Worm (Caenorhabditis elegans) whole organism, L3 larva: ENCODE results near the gene mlt-11.

Experiments
- R02D3.7 ChIP-seq: fragments of 150-350 bp; optimal IDR thresholded peaks from 2 replicates; lab custom pipeline; 2014; ENCODE audit warnings: missing biosample characterization, missing genetic modification characterization
- aly-2 ChIP-seq: fragments of 150-350 bp; optimal IDR thresholded peaks from 2 replicates; lab custom pipeline; 2014; ENCODE audit warnings: missing biosample characterization, missing genetic modification characterization
- ama-1 ChIP-seq: fragments of 150-350 bp; optimal IDR thresholded peaks from 2 replicates; lab custom pipeline; 2018
- ceh-16 ChIP-seq: sonication (generic microtip); optimal IDR thresholded peaks from 2 replicates; lab custom pipeline; 2017; ENCODE audit warnings: missing biosample characterization, missing genetic modification characterization
- ceh-28 ChIP-seq: fragments of 150-350 bp; optimal IDR thresholded peaks from 2 replicates; lab custom pipeline; 2014; ENCODE audit warnings: missing biosample characterization, missing genetic modification reagents, missing genetic modification characterization
- ceh-82 ChIP-seq: fragments of 150-350 bp; optimal IDR thresholded peaks from 2 replicates; lab custom pipeline; 2014; ENCODE audit warnings: missing biosample characterization, missing genetic modification characterization
- ceh-9 ChIP-seq: sonication (generic microtip); optimal IDR thresholded peaks from 2 replicates; lab custom pipeline; 2018; ENCODE audit warnings: missing biosample characterization, missing genetic modification characterization
- daf-12 ChIP-seq: fragments of 150-350 bp; optimal IDR thresholded peaks from 2 replicates; lab custom pipeline; 2014; ENCODE audit warnings: missing biosample characterization, missing genetic modification reagents, missing genetic modification characterization
- egl-27 ChIP-seq: sonication (generic microtip); optimal IDR thresholded peaks from 4 replicates; lab custom pipeline; 2017; ENCODE audit warnings: missing biosample characterization, missing genetic modification reagents, missing genetic modification characterization
- egl-5 ChIP-seq: fragments of 150-350 bp; optimal IDR thresholded peaks from 2 replicates; lab custom pipeline; 2017; ENCODE audit warnings: missing biosample characterization, missing genetic modification reagents, missing genetic modification characterization, inconsistent platforms
- elt-3 ChIP-seq, 3 experiments: fragments of 150-350 bp in 1 of 3; sonication (generic microtip) in 2 of 3; optimal IDR thresholded peaks; 2 replicates in 2 of 3; 4 replicates in 1 of 3; lab custom pipeline; 2014 to 2017; ENCODE audit warnings: missing biosample characterization in 3 of 3, missing genetic modification characterization in 3 of 3
- fkh-10 ChIP-seq: sonication (generic microtip); optimal IDR thresholded peaks from 2 replicates; lab custom pipeline; 2017; ENCODE audit warnings: missing biosample characterization, missing genetic modification reagents, missing genetic modification characterization
- fos-1 ChIP-seq: fragments of 150-350 bp; optimal IDR thresholded peaks from 2 replicates; lab custom pipeline; 2014; ENCODE audit warnings: missing biosample characterization, missing genetic modification characterization
- lsy-12 ChIP-seq: sonication (generic microtip); optimal IDR thresholded peaks from 2 replicates; lab custom pipeline; 2016; ENCODE audit warnings: mild to moderate bottlenecking, missing genetic modification characterization, missing compliant biosample characterization
- mdl-1 ChIP-seq: fragments of 150-350 bp; optimal IDR thresholded peaks from 2 replicates; lab custom pipeline; 2014; ENCODE audit warnings: missing biosample characterization, missing genetic modification characterization
- mml-1 ChIP-seq: fragments of 150-350 bp; sonication (generic microtip); optimal IDR thresholded peaks from 3 replicates; lab custom pipeline; 2014; ENCODE audit warnings: missing biosample characterization, missing genetic modification characterization
- nfya-1 ChIP-seq: sonication (generic microtip); optimal IDR thresholded peaks from 2 replicates; lab custom pipeline; 2017; ENCODE audit warnings: missing genetic modification characterization, mild to moderate bottlenecking, missing compliant biosample characterization, antibody characterized with exemption, moderate library complexity; ENCODE audit not compliant: insufficient read depth
- nhr-11 ChIP-seq: fragments of 150-350 bp; optimal IDR thresholded peaks from 2 replicates; lab custom pipeline; 2014; ENCODE audit warnings: missing biosample characterization, missing genetic modification characterization
- nhr-12 ChIP-seq: fragments of 150-350 bp; optimal IDR thresholded peaks from 2 replicates; lab custom pipeline; 2014; ENCODE audit warnings: missing biosample characterization, missing genetic modification characterization
- nhr-23 ChIP-seq: fragments of 150-350 bp; optimal IDR thresholded peaks from 2 replicates; lab custom pipeline; 2014; ENCODE audit warnings: missing biosample characterization, missing genetic modification reagents, missing genetic modification characterization
- nhr-28 ChIP-seq: fragments of 150-350 bp; optimal IDR thresholded peaks from 2 replicates; lab custom pipeline; 2014; ENCODE audit warnings: missing biosample characterization, missing genetic modification characterization
- nhr-43 ChIP-seq: sonication (generic microtip); optimal IDR thresholded peaks from 2 replicates; lab custom pipeline; 2016; ENCODE audit warnings: mild to moderate bottlenecking, missing genetic modification characterization, missing compliant biosample characterization; ENCODE audit not compliant: poor library complexity, severe bottlenecking
- nhr-67 ChIP-seq: fragments of 150-350 bp; optimal IDR thresholded peaks from 2 replicates; lab custom pipeline; 2014; ENCODE audit warnings: missing biosample characterization, missing genetic modification characterization
- nhr-76 ChIP-seq: fragments of 150-350 bp; sonication (generic microtip); optimal IDR thresholded peaks from 5 replicates; lab custom pipeline; 2014; ENCODE audit warnings: missing biosample characterization, missing genetic modification characterization
- nhr-77 ChIP-seq: fragments of 150-350 bp; optimal IDR thresholded peaks from 2 replicates; lab custom pipeline; 2014; ENCODE audit warnings: missing biosample characterization, missing genetic modification characterization
- pha-4 ChIP-seq: fragments of 150-350 bp; optimal IDR thresholded peaks from 2 replicates; lab custom pipeline; 2014; ENCODE audit warnings: missing biosample characterization, missing genetic modification reagents, missing genetic modification characterization
- pqm-1 ChIP-seq: fragments of 150-350 bp; optimal IDR thresholded peaks from 2 replicates; lab custom pipeline; 2017; ENCODE audit warnings: missing biosample characterization, missing genetic modification characterization, inconsistent platforms
- skn-1 ChIP-seq: fragments of 150-350 bp; optimal IDR thresholded peaks from 2 replicates; lab custom pipeline; 2014; ENCODE audit warnings: missing biosample characterization, missing genetic modification characterization
- snpc-4 ChIP-seq: fragments of 150-350 bp; optimal IDR thresholded peaks from 2 replicates; lab custom pipeline; 2014; ENCODE audit warnings: missing biosample characterization, missing genetic modification characterization
- tbx-2 ChIP-seq: sonication (generic microtip); optimal IDR thresholded peaks from 2 replicates; lab custom pipeline; 2016; ENCODE audit warnings: mild to moderate bottlenecking, missing genetic modification characterization, missing compliant biosample characterization
- unc-62 ChIP-seq: fragments of 150-350 bp; sonication (generic microtip); optimal IDR thresholded peaks from 4 replicates; lab custom pipeline; 2014; ENCODE audit warnings: missing biosample characterization, missing genetic modification reagents, missing genetic modification characterization
- zag-1 ChIP-seq: fragments of 150-350 bp; optimal IDR thresholded peaks from 2 replicates; lab custom pipeline; 2014; ENCODE audit warnings: missing biosample characterization, missing genetic modification characterization
- ztf-11 ChIP-seq: fragments of 150-350 bp; optimal IDR thresholded peaks from 2 replicates; lab custom pipeline; 2014; ENCODE audit warnings: missing biosample characterization, missing genetic modification characterization

Gene mlt-11

DNA sequence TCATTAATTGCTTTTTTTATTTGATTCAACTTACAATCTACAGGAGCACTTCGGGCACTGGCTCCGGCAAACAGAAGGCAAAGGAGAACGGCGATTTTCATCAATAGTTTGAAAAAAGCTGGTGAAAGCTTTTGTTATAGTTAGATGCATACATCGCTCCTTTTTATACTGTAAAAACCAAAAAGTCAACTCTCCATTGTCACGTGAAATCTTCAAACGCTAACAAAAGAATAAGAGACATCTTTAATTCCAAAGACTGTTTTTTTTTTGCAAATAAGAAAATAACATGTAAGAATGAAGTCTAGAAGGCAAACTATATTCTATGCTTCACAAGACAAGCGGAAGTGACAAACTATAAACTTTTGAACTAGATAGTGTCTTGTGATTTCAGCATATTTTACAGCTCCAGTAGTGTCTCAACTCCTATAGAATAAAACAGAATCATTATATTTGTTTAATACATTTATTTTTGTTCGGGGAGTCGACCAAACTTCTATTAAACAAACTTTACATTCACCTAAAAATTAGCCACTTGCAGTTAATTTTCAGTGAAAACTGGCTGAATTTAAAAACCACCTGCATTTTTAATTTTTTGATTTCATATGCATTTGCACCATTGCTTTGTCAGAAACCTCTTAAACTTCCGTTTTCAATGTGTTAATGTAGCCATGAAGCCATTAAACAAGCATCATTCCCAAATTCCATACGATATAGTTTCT is 40.8 kb upstream of the mlt-11 start, which contains the start of the genes F46B3.9 and srz-18:
Gene F46B3.9 (minus strand): TSS at position 101 of the 719 bp plus-strand sequence.
Gene srz-18 (plus strand): TSS at position 669 of the 719 bp plus-strand sequence.
- no peak for TF ChIP-seq nhr-76 (tag; lab: Kevin White, UChicago)
- TF ChIP-seq, all 47 proteins: peak for 0

DNA sequence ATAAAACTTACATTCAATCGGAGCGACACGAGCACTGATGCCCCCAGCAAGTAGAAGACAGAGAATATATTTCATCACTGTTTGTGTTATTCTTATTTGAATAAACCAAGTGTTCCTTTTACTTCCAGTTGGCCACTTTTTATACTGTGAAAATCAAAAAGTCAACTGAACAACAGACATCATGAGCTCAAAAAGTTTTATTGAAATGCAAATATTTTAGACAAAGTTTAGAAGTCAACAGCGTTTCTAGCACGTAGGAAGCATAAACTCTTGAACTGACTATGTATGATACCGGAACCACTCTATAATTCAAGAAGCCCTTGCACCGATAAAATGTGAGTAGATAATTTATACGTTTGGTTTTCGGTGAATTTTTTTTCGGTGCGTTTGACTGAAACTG is 35.8 kb upstream of the mlt-11 start, which contains the start of gene F46B3.14:
Gene F46B3.14 (minus strand): TSS at position 101 of the 400 bp plus-strand sequence.
- TF ChIP-seq nhr-76 (tag; lab: Kevin White, UChicago) (no peak), ztf-11 (no peak), pha-4 (no peak), nhr-77 (tag; lab: Kevin White, UChicago) (no peak), fkh-10 (GFP tag; lab: Kevin White, UChicago) (no peak), snpc-4 (tag; lab: Kevin White, UChicago) (no peak), mdl-1 (no peak), R02D3.7 (tag; lab: Kevin White, UChicago) (no peak), nhr-12 (tag; lab: Kevin White, UChicago) (no peak), pqm-1 (no peak), mml-1 (tag; lab: Kevin White, UChicago) (no peak)

DNA sequence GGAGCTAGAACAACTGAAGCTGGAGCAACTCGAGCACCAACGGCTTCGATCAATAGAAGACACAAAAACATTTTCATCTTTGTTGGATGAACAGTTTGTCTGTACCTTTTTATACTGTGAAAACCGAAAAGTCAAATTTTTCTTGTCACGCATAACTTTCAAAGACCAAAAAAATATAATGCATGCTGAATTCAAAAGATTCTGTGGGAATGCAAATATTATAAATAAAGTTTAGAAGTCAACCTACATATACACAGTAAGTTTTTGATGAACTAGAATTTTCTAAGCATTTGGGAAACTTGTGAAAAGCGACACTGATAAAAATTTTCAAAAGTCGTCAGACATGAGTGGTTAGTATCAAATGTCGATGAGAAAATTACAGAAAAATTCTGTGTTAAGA is 33.4 kb upstream of the mlt-11 start, which contains the start of gene F46B3.15:
Gene F46B3.15 (minus strand): TSS at position 101 of the 400 bp plus-strand sequence.
- TF ChIP-seq fos-1, result no peak
- no peak for TF ChIP-seq R02D3.7 (tag; lab: Kevin White, UChicago)
- no peak for TF ChIP-seq pha-4
- TF ChIP-seq nhr-12 (tag; lab: Kevin White, UChicago), result no peak
- TF ChIP-seq nhr-11 (tag; lab: Kevin White, UChicago), result no peak
- no peak for TF ChIP-seq daf-12 (tag; lab: Kevin White, UChicago)
- no peak for TF ChIP-seq nhr-23 (tag; lab: Kevin White, UChicago)
- no peak for TF ChIP-seq ceh-9 (tag; lab: Kevin White, UChicago)
- TF ChIP-seq nfya-1 (tag; lab: Kevin White, UChicago), result no peak
- no peak for TF ChIP-seq ztf-11
- no peak for TF ChIP-seq egl-27 (tag; lab: Kevin White, UChicago)
- no peak for TF ChIP-seq ceh-28
- TF ChIP-seq elt-3 (tag; optimal IDR thresholded peaks at IDR 0.05; lab: Kevin White, UChicago), result no peak
- no peak for TF ChIP-seq nhr-67 (tag; lab: Kevin White, UChicago)

DNA sequence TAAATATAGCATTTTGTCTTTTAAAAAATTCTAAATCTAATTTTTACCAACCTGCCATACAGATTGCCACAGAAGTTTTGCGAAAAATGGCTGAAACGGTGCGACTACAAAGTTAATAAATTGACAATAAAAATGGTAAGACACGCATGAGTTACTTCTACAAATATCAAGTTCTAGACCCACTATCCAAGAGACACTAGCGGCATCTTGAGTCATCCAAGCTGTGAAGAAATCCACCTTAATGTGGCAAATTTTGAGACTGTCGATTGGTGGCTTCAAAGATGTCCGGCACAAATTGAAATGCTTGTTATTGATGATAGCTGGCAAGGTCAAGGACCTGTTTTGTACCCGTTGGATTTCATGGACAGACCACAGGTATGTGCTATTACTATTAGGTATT is 32.7 kb upstream of the mlt-11 start, which contains the start of gene F46B3.16:
Gene F46B3.16 (plus strand): TSS at position 301 of the 400 bp plus-strand sequence.
- TF ChIP-seq fos-1, result no peak
- no peak for TF ChIP-seq egl-5 (tag; lab: Kevin White, UChicago)
- no peak for TF ChIP-seq nhr-11 (tag; lab: Kevin White, UChicago)
- TF ChIP-seq nhr-67 (tag; lab: Kevin White, UChicago), result no peak
- TF ChIP-seq nfya-1 (tag; lab: Kevin White, UChicago), result no peak
- TF ChIP-seq zag-1 (tag; lab: Kevin White, UChicago), result no peak
- no peak for TF ChIP-seq ama-1 (lab: Kevin White, UChicago)
- no peak for TF ChIP-seq unc-62 (GFP tag; lab: Kevin White, UChicago)
- TF ChIP-seq nhr-23 (tag; lab: Kevin White, UChicago), result no peak
- TF ChIP-seq skn-1 (tag; lab: Kevin White, UChicago), result no peak
- TF ChIP-seq lsy-12 (tag; lab: Kevin White, UChicago), result no peak
- no peak for TF ChIP-seq mml-1 (tag; lab: Kevin White, UChicago)
- no peak for TF ChIP-seq nhr-77 (tag; lab: Kevin White, UChicago)

DNA sequence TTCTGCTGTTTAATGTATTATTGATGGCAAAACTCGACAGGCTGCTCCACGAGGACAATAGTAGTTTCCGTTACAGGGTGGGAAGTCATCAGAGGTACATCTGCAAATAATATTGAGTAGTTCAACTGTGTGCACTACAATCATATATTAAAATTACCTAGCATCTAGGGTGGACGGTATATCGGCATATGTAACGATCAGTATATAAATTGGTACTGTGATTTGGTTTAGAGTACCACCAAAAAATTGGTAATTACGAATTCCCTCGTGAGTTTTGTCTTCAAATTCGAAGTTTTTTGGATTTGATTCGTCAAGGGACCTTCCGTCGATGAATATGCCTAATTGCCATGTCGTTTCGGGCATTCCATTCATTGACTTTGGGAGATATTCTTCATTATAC is 30.1 kb upstream of the mlt-11 start, which contains the start of gene ttr-13:
Gene ttr-13 (minus strand): TSS at position 101 of the 400 bp plus-strand sequence.
- no peak for TF ChIP-seq pha-4
- TF ChIP-seq tbx-2 (tag; lab: Kevin White, UChicago), result no peak
- TF ChIP-seq fkh-10 (GFP tag; lab: Kevin White, UChicago), result no peak
- no peak for TF ChIP-seq nhr-28 (tag; lab: Kevin White, UChicago)
- no peak for TF ChIP-seq ceh-82 (tag; lab: Kevin White, UChicago)
- TF ChIP-seq nhr-77 (tag; lab: Kevin White, UChicago), result no peak
- no peak for TF ChIP-seq ceh-16 (tag; lab: Kevin White, UChicago)
- no peak for TF ChIP-seq aly-2 (tag; lab: Kevin White, UChicago)
- TF ChIP-seq zag-1 (tag; lab: Kevin White, UChicago), result no peak
- TF ChIP-seq nhr-43 (tag; lab: Kevin White, UChicago), result no peak
- TF ChIP-seq nfya-1 (tag; lab: Kevin White, UChicago), result no peak
- no peak for TF ChIP-seq ama-1 (lab: Kevin White, UChicago)
- no peak for TF ChIP-seq fos-1
